Fruit fly (Drosophila melanogaster) whole organism, prepupa: Measurements from ENCODE around the gene CG34409.

ENCODE experiments used
- Blimp-1 ChIP-seq: fragments of 200-800 bp; sonication (Bioruptor generic); optimal IDR thresholded peaks from 3 replicates; lab custom pipeline; 2017; ENCODE audit warnings: missing biosample characterization, missing genetic modification characterization, mild to moderate bottlenecking, moderate library complexity, missing genetic modification reagents
- CG10631 ChIP-seq: fragments of 200-800 bp; sonication (Bioruptor generic); optimal IDR thresholded peaks from 2 replicates; lab custom pipeline; 2016; ENCODE audit warnings: missing biosample characterization, missing genetic modification characterization
- CG10669 ChIP-seq: fragments of 200-800 bp; sonication (Bioruptor generic); optimal IDR thresholded peaks from 3 replicates; lab custom pipeline; 2018; ENCODE audit warnings: missing biosample characterization, mild to moderate bottlenecking, missing genetic modification characterization, moderate library complexity
- CG11294 ChIP-seq: fragments of 200-800 bp; sonication (Bioruptor generic); IDR thresholded peaks from 2 replicates; pipeline ENCODE4 v1.3.6; 2022; ENCODE audit warnings: missing biosample characterization, missing genetic modification characterization
- CG11762 ChIP-seq: fragments of 200-800 bp; sonication (Bioruptor generic); optimal IDR thresholded peaks from 3 replicates; lab custom pipeline; 2016; ENCODE audit warnings: missing biosample characterization, missing genetic modification characterization; ENCODE audit not compliant: insufficient read depth
- CG11902 ChIP-seq: fragments of 200-800 bp; sonication (Bioruptor generic); optimal IDR thresholded peaks from 3 replicates; lab custom pipeline; 2016; ENCODE audit warnings: missing biosample characterization, missing genetic modification characterization
- CG15336 ChIP-seq: fragments of 200-800 bp; sonication (Bioruptor generic); IDR thresholded peaks from 2 replicates; pipeline ENCODE4 v1.3.6; 2022; ENCODE audit warnings: missing biosample characterization, missing genetic modification characterization
- CG3032 ChIP-seq: fragments of 200-800 bp; optimal IDR thresholded peaks from 2 replicates; lab custom pipeline; 2019; ENCODE audit warnings: missing biosample characterization, mild to moderate bottlenecking, missing genetic modification characterization, moderate library complexity
- CG31627 ChIP-seq: fragments of 200-800 bp; sonication (Bioruptor generic); optimal IDR thresholded peaks from 3 replicates; lab custom pipeline; 2016; ENCODE audit warnings: missing biosample characterization, missing genetic modification characterization
- CG32006 ChIP-seq: fragments of 200-800 bp; sonication (Bioruptor generic); optimal IDR thresholded peaks from 3 replicates; lab custom pipeline; 2017; ENCODE audit warnings: missing biosample characterization, mild to moderate bottlenecking, missing genetic modification characterization
- CG4318 ChIP-seq: fragments of 200-800 bp; sonication (Bioruptor generic); optimal IDR thresholded peaks from 3 replicates; lab custom pipeline; 2017; ENCODE audit warnings: missing biosample characterization, mild to moderate bottlenecking, missing genetic modification characterization
- CG6792 ChIP-seq: fragments of 200-800 bp; sonication (Bioruptor generic); optimal IDR thresholded peaks from 3 replicates; lab custom pipeline; 2016; ENCODE audit warnings: missing biosample characterization, missing genetic modification characterization
- CG7368 ChIP-seq: fragments of 200-800 bp; sonication (Bioruptor generic); optimal IDR thresholded peaks from 3 replicates; lab custom pipeline; 2016; ENCODE audit warnings: missing biosample characterization, missing genetic modification characterization
- CG8119 ChIP-seq: fragments of 200-800 bp; sonication (Bioruptor generic); IDR thresholded peaks from 3 replicates; pipeline ENCODE4 v1.3.6; 2022; ENCODE audit warnings: missing biosample characterization, missing genetic modification characterization
- CG8319 ChIP-seq: fragments of 200-800 bp; sonication (Bioruptor generic); optimal IDR thresholded peaks from 3 replicates; lab custom pipeline; 2016; ENCODE audit warnings: missing biosample characterization, missing genetic modification characterization
- CG9139 ChIP-seq: fragments of 200-800 bp; sonication (Bioruptor generic); optimal IDR thresholded peaks from 3 replicates; lab custom pipeline; 2017; ENCODE audit warnings: missing biosample characterization, mild to moderate bottlenecking, missing genetic modification characterization
- Eip78C ChIP-seq: fragments of 200-800 bp; sonication (Bioruptor generic); peaks from one replicate; lab custom pipeline; 2016; ENCODE audit warnings: missing biosample characterization, missing genetic modification characterization
- Eip93F ChIP-seq: fragments of 200-800 bp; sonication (Bioruptor generic); optimal IDR thresholded peaks from 2 replicates; lab custom pipeline; 2016; ENCODE audit warnings: missing biosample characterization, mild to moderate bottlenecking, missing genetic modification characterization
- Ets96B ChIP-seq: fragments of 200-800 bp; optimal IDR thresholded peaks from 2 replicates; lab custom pipeline; 2019; ENCODE audit warnings: missing biosample characterization, mild to moderate bottlenecking, missing genetic modification characterization, moderate library complexity
- Gug ChIP-seq: fragments of 200-800 bp; sonication (Bioruptor generic); IDR thresholded peaks from 2 replicates; pipeline ENCODE4 v1.3.6; 2022; ENCODE audit warnings: missing biosample characterization, missing genetic modification characterization
- Hr38 ChIP-seq: sonication (Bioruptor generic); optimal IDR thresholded peaks from 2 replicates; lab custom pipeline; 2016; ENCODE audit warnings: missing biosample characterization, missing genetic modification characterization
- Hr39 ChIP-seq: fragments of 200-800 bp; sonication (Bioruptor generic); optimal IDR thresholded peaks from 2 replicates; lab custom pipeline; 2016; ENCODE audit warnings: missing biosample characterization, missing genetic modification characterization
- Sox14 ChIP-seq: fragments of 200-800 bp; sonication (Bioruptor generic); optimal IDR thresholded peaks from 3 replicates; lab custom pipeline; 2016; ENCODE audit warnings: missing biosample characterization, missing genetic modification characterization
- Sox15 ChIP-seq: fragments of 200-800 bp; sonication (Bioruptor generic); optimal IDR thresholded peaks from 3 replicates; lab custom pipeline; 2016; ENCODE audit warnings: missing biosample characterization, missing genetic modification characterization
- acj6 ChIP-seq: fragments of 200-800 bp; sonication (Bioruptor generic); optimal IDR thresholded peaks from 3 replicates; lab custom pipeline; 2016; ENCODE audit warnings: missing biosample characterization, missing genetic modification characterization
- cyc ChIP-seq: fragments of 200-800 bp; sonication (Bioruptor generic); optimal IDR thresholded peaks from 3 replicates; lab custom pipeline; 2016; ENCODE audit warnings: missing biosample characterization, missing genetic modification characterization
- dsx ChIP-seq: fragments of 200-800 bp; optimal IDR thresholded peaks from 3 replicates; lab custom pipeline; 2019; ENCODE audit warnings: missing biosample characterization, mild to moderate bottlenecking, missing genetic modification characterization, moderate library complexity; ENCODE audit not compliant: poor library complexity, severe bottlenecking
- eg ChIP-seq: fragments of 200-800 bp; sonication (Bioruptor generic); IDR thresholded peaks from 3 replicates; pipeline ENCODE4 v1.3.6; 2022; ENCODE audit warnings: missing biosample characterization, missing genetic modification characterization
- esn ChIP-seq: fragments of 200-800 bp; sonication (Bioruptor generic); optimal IDR thresholded peaks from 2 replicates; lab custom pipeline; 2016; ENCODE audit warnings: missing biosample characterization, mild to moderate bottlenecking, missing genetic modification characterization, moderate library complexity
- fd59A ChIP-seq: fragments of 200-800 bp; sonication (Bioruptor generic); optimal IDR thresholded peaks from 2 replicates; lab custom pipeline; 2017; ENCODE audit warnings: missing biosample characterization, mild to moderate bottlenecking, missing genetic modification characterization, missing genetic modification reagents
- fd85E ChIP-seq: fragments of 200-800 bp; sonication (Bioruptor generic); optimal IDR thresholded peaks from 3 replicates; lab custom pipeline; 2016; ENCODE audit warnings: missing biosample characterization, missing genetic modification characterization
- fkh ChIP-seq: fragments of 200-800 bp; sonication (Bioruptor generic); optimal IDR thresholded peaks from 3 replicates; lab custom pipeline; 2017; ENCODE audit warnings: missing biosample characterization, mild to moderate bottlenecking, missing genetic modification characterization, moderate library complexity
- lz ChIP-seq: fragments of 200-800 bp; sonication (Bioruptor generic); optimal IDR thresholded peaks from 3 replicates; lab custom pipeline; 2016; ENCODE audit warnings: missing biosample characterization, missing genetic modification characterization
- net ChIP-seq: fragments of 200-800 bp; sonication (Bioruptor generic); optimal IDR thresholded peaks from 3 replicates; lab custom pipeline; 2016; ENCODE audit warnings: missing biosample characterization, missing genetic modification characterization
- ss ChIP-seq, 2 experiments: fragments of 200-800 bp; sonication (Bioruptor generic); optimal IDR thresholded peaks; 2 replicates in 1 of 2; 3 replicates in 1 of 2; lab custom pipeline; 2017 to 2018; ENCODE audit warnings: mild to moderate bottlenecking in 2 of 2, missing biosample characterization in 2 of 2, missing genetic modification characterization in 2 of 2, moderate library complexity in 1 of 2
- svp ChIP-seq: fragments of 200-800 bp; sonication (Bioruptor generic); peaks from one replicate; lab custom pipeline; 2016; ENCODE audit warnings: missing biosample characterization, missing genetic modification characterization
- topi ChIP-seq: fragments of 200-800 bp; sonication (Bioruptor generic); optimal IDR thresholded peaks from 3 replicates; lab custom pipeline; 2016; ENCODE audit warnings: missing biosample characterization, missing genetic modification characterization

The CG34409 gene

dm6 chr3R:9746267-9746666 lies at the start of gene CG34409:
Gene CG34409, minus strand, starts transcription at chr3R:9746367.
- TF ChIP-seq fd85E, result no peak
- TF ChIP-seq Eip78C, result peak; percentile 19
- TF ChIP-seq, all 60 proteins: peak for 1

dm6 chr3R:9793018-9793417 lies 46.9 kb upstream of the CG34409 start, which contains the start of gene CG8516:
Gene CG8516, plus strand, starts transcription at chr3R:9793295.
- TF ChIP-seq CG8119 (GFP tag; lab: Robert Waterston, UW) (peak; percentile 61; the same call in 2 of the 3 replicates), acj6 (GFP tag; lab: Kevin White, UChicago) (peak; percentile 11), CG15336 (GFP tag; lab: Robert Waterston, UW) (peak; percentile 70), fd59A (no peak), CG31627 (GFP tag; lab: Kevin White, UChicago) (peak; percentile 19), eg (GFP tag; lab: Robert Waterston, UW) (peak; percentile 25; the same call in 1 of the 3 replicates), topi (GFP tag; lab: Kevin White, UChicago) (no peak), Hr39 (GFP tag; lab: Kevin White, UChicago) (no peak), Eip78C (peak; percentile 79), esn (GFP tag; lab: Kevin White, UChicago) (peak; percentile 41), net (no peak)
- TF ChIP-seq, all 60 proteins: peak for 7

- TF ChIP-seq CG3032 (peak; percentile 58), Blimp-1 (GFP tag; lab: Kevin White, UChicago) (no peak), CG9139 (GFP tag; lab: Kevin White, UChicago) (no peak), Eip78C (peak; percentile 83), CG31627 (GFP tag; lab: Kevin White, UChicago) (peak; percentile 58), Sox14 (GFP tag; lab: Kevin White, UChicago) (peak; percentile 76), dsx (GFP tag; lab: Kevin White, UChicago) (no peak), Sox15 (GFP tag; lab: Kevin White, UChicago) (peak; percentile 13), esn (GFP tag; lab: Kevin White, UChicago) (peak; percentile 71), topi (GFP tag; lab: Kevin White, UChicago) (peak; percentile 53), CG11294 (GFP tag; lab: Robert Waterston, UW) (no peak), lz (GFP tag; lab: Kevin White, UChicago) (peak; percentile 65), CG11902 (GFP tag; lab: Kevin White, UChicago) (peak; percentile 9), CG10631 (GFP tag; lab: Kevin White, UChicago) (no peak), Gug (GFP tag; lab: Robert Waterston, UW) (0 out of 2 replicates have a peak, but pooled peaks have one; percentile 9), cyc (peak; percentile 35), Ets96B (tag; lab: Kevin White, UChicago) (peak; percentile 38), acj6 (GFP tag; lab: Kevin White, UChicago) (peak; percentile 47), Hr39 (GFP tag; lab: Kevin White, UChicago) (peak; percentile 68)
Observed at dm6 chr3R:9791177-9791806, 45.1 kb upstream of the CG34409 start, which contains the start of the genes CG12945 and CG8507. Gene CG12945, minus strand, starts transcription at chr3R:9791221. Gene CG8507, plus strand, starts transcription at chr3R:9791483.

- 0 out of 2 replicates have a peak, but pooled peaks have one; percentile 16 for TF ChIP-seq CG15336 (GFP tag; lab: Robert Waterston, UW)
- no peak for TF ChIP-seq fd85E
- peak in 1 of 2 experiments; percentile 18 for TF ChIP-seq ss (GFP tag; optimal IDR thresholded peaks at IDR 0.05; lab: Kevin White, UChicago)
- TF ChIP-seq cyc, result no peak
- TF ChIP-seq svp (GFP tag; lab: Kevin White, UChicago), result peak; percentile 70
- TF ChIP-seq, all 60 proteins: peak for 3
Observed at dm6 chr3R:9784341-9785062, 38.3 kb upstream of the CG34409 start, which contains the start of the genes MtnA and CG8500. Gene MtnA, minus strand, starts transcription at chr3R:9784370. Gene CG8500, plus strand, starts transcription at chr3R:9784653.

dm6 chr3R:9783240-9783917 lies 37.2 kb upstream of the CG34409 start:
- no peak for TF ChIP-seq fd59A
- no peak for TF ChIP-seq CG7368 (GFP tag; lab: Kevin White, UChicago)
- no peak for TF ChIP-seq topi (GFP tag; lab: Kevin White, UChicago)
- TF ChIP-seq CG6792 (GFP tag; lab: Kevin White, UChicago), result no peak
- no peak for TF ChIP-seq CG4318 (GFP tag; lab: Kevin White, UChicago)
- no peak for TF ChIP-seq fd85E
- TF ChIP-seq fkh (GFP tag; lab: Kevin White, UChicago), result no peak
- peak; percentile 41 for TF ChIP-seq CG32006 (GFP tag; lab: Kevin White, UChicago)
- TF ChIP-seq CG10669 (GFP tag; lab: Kevin White, UChicago), result no peak
- peak; percentile 36; the same call in 1 of the 3 replicates for TF ChIP-seq eg (GFP tag; lab: Robert Waterston, UW)
- peak; percentile 42 for TF ChIP-seq CG15336 (GFP tag; lab: Robert Waterston, UW)
- no peak for TF ChIP-seq Eip93F
- TF ChIP-seq dsx (GFP tag; lab: Kevin White, UChicago), result no peak
- TF ChIP-seq ss (GFP tag; optimal IDR thresholded peaks at IDR 0.05; lab: Kevin White, UChicago), result no peak
- no peak for TF ChIP-seq CG11762 (GFP tag; lab: Kevin White, UChicago)
- TF ChIP-seq CG8319 (GFP tag; lab: Kevin White, UChicago), result no peak
- peak; percentile 78 for TF ChIP-seq svp (GFP tag; lab: Kevin White, UChicago)
- TF ChIP-seq Hr38 (GFP tag; lab: Kevin White, UChicago), result no peak
